Fruit fly (Drosophila melanogaster) whole organism, embryonic: ENCODE results near the gene CG1635.

ENCODE experiments used
- Adf1 ChIP-seq: fragments of 200-800 bp; sonication (Bioruptor generic); IDR thresholded peaks from 2 replicates; pipeline ENCODE4 v1.3.6; 2022; ENCODE audit warnings: missing biosample characterization, missing genetic modification characterization
- Blimp-1 ChIP-seq: fragments of 200-800 bp; sonication (Bioruptor generic); optimal IDR thresholded peaks from 3 replicates; lab custom pipeline; 2018; ENCODE audit warnings: missing biosample characterization, missing genetic modification characterization, mild to moderate bottlenecking, moderate library complexity, missing genetic modification reagents
- CG10565 ChIP-seq: fragments of 200-800 bp; sonication (Bioruptor generic); optimal IDR thresholded peaks from 3 replicates; lab custom pipeline; 2016; ENCODE audit warnings: missing biosample characterization, mild to moderate bottlenecking, missing genetic modification characterization
- CG11696 ChIP-seq: fragments of 200-800 bp; sonication (Bioruptor generic); IDR thresholded peaks from 2 replicates; pipeline ENCODE4 v1.3.6; 2022; ENCODE audit warnings: missing biosample characterization, missing genetic modification characterization
- CG12236 ChIP-seq: fragments of 200-800 bp; sonication (Bioruptor generic); optimal IDR thresholded peaks from 2 replicates; lab custom pipeline; 2016; ENCODE audit warnings: missing biosample characterization, missing genetic modification characterization
- CG13296 ChIP-seq: fragments of 200-800 bp; sonication (Bioruptor generic); optimal IDR thresholded peaks from 3 replicates; lab custom pipeline; 2018; ENCODE audit warnings: missing biosample characterization, mild to moderate bottlenecking, missing genetic modification characterization
- CG15269 ChIP-seq: fragments of 200-800 bp; sonication (Bioruptor generic); optimal IDR thresholded peaks from 2 replicates; lab custom pipeline; 2018; ENCODE audit warnings: missing biosample characterization, mild to moderate bottlenecking, missing genetic modification characterization, moderate library complexity
- CG15479 ChIP-seq: fragments of 200-800 bp; sonication (Bioruptor generic); optimal IDR thresholded peaks from 3 replicates; lab custom pipeline; 2019; ENCODE audit warnings: missing biosample characterization, mild to moderate bottlenecking, missing genetic modification characterization, moderate library complexity
- CG15601 ChIP-seq: fragments of 200-800 bp; sonication (Bioruptor generic); optimal IDR thresholded peaks from 3 replicates; lab custom pipeline; 2019; ENCODE audit warnings: missing biosample characterization, mild to moderate bottlenecking, missing genetic modification characterization, moderate library complexity
- CG2129 ChIP-seq: fragments of 200-800 bp; sonication (Bioruptor generic); IDR thresholded peaks from 2 replicates; pipeline ENCODE4 v1.3.6; 2022; ENCODE audit warnings: missing biosample characterization, missing genetic modification characterization; ENCODE audit not compliant: partially characterized antibody
- CG4707 ChIP-seq: fragments of 200-800 bp; sonication (Bioruptor generic); optimal IDR thresholded peaks from 2 replicates; lab custom pipeline; 2018; ENCODE audit warnings: missing biosample characterization, mild to moderate bottlenecking, missing genetic modification characterization, moderate library complexity
- CG6254 ChIP-seq: fragments of 200-800 bp; sonication (Bioruptor generic); optimal IDR thresholded peaks from 3 replicates; lab custom pipeline; 2017; ENCODE audit warnings: mild to moderate bottlenecking, missing biosample characterization, missing genetic modification reagents, missing genetic modification characterization
- CG7271 ChIP-seq: fragments of 200-800 bp; sonication (Bioruptor generic); optimal IDR thresholded peaks from 2 replicates; lab custom pipeline; 2018; ENCODE audit warnings: missing biosample characterization, mild to moderate bottlenecking, missing genetic modification characterization, moderate library complexity
- CG8944 ChIP-seq: fragments of 200-800 bp; sonication (Bioruptor generic); optimal IDR thresholded peaks from 3 replicates; lab custom pipeline; 2016; ENCODE audit warnings: missing biosample characterization, missing genetic modification characterization
- CG9437 ChIP-seq: fragments of 200-800 bp; sonication (Bioruptor generic); optimal IDR thresholded peaks from 2 replicates; lab custom pipeline; 2018; ENCODE audit warnings: missing biosample characterization, mild to moderate bottlenecking, missing genetic modification characterization
- Dref ChIP-seq: fragments of 200-800 bp; sonication (Bioruptor generic); IDR thresholded peaks from 2 replicates; pipeline ENCODE4 v1.3.6; 2022; ENCODE audit warnings: missing biosample characterization, missing genetic modification characterization
- GATAe ChIP-seq: fragments of 200-800 bp; sonication (Bioruptor generic); conservative IDR thresholded peaks from 2 replicates; pipeline ENCODE4 v1.3.6; 2022; ENCODE audit warnings: missing biosample characterization, missing genetic modification characterization
- Gsc ChIP-seq: fragments of 200-800 bp; sonication (Bioruptor generic); IDR thresholded peaks from 2 replicates; pipeline ENCODE4 v1.3.6; 2022; ENCODE audit warnings: missing biosample characterization, missing genetic modification characterization
- H15 ChIP-seq: fragments of 200-800 bp; sonication (Bioruptor generic); IDR thresholded peaks from 3 replicates; pipeline ENCODE4 v1.3.6; 2022; ENCODE audit warnings: missing biosample characterization, missing genetic modification characterization
- HLH4C ChIP-seq: fragments of 200-800 bp; sonication (Bioruptor generic); IDR thresholded peaks from 3 replicates; pipeline ENCODE4 v1.3.6; 2022; ENCODE audit warnings: missing biosample characterization, missing genetic modification characterization; ENCODE audit not compliant: partially characterized antibody
- Hmr ChIP-seq: fragments of 200-800 bp; sonication (Bioruptor generic); optimal IDR thresholded peaks from 3 replicates; lab custom pipeline; 2017; ENCODE audit warnings: mild to moderate bottlenecking, missing biosample characterization, missing genetic modification reagents, missing genetic modification characterization
- Hr78 ChIP-seq, 2 experiments: fragments of 200-800 bp in 1 of 2; fragments of >200 bp in 1 of 2; sonication (Bioruptor generic) in 1 of 2; optimal IDR thresholded peaks; 2 replicates each; lab custom pipeline; 2017 to 2019; ENCODE audit warnings: missing biosample characterization in 2 of 2, missing genetic modification characterization in 2 of 2, mild to moderate bottlenecking in 1 of 2, moderate library complexity in 1 of 2
- Lpt ChIP-seq: fragments of >200 bp; optimal IDR thresholded peaks from 2 replicates; lab custom pipeline; 2018; ENCODE audit warnings: missing biosample characterization, missing genetic modification characterization
- MBD-R2 ChIP-seq: fragments of 200-800 bp; sonication (Bioruptor generic); IDR thresholded peaks from 2 replicates; pipeline ENCODE4 v1.3.6; 2022; ENCODE audit warnings: missing biosample characterization, missing genetic modification characterization
- PHDP ChIP-seq: fragments of 200-800 bp; sonication (Bioruptor generic); optimal IDR thresholded peaks from 3 replicates; lab custom pipeline; 2018; ENCODE audit warnings: missing biosample characterization, mild to moderate bottlenecking, missing genetic modification characterization, moderate library complexity
- Side ChIP-seq: fragments of 200-800 bp; sonication (Bioruptor generic); optimal IDR thresholded peaks from 2 replicates; lab custom pipeline; 2016; ENCODE audit warnings: missing biosample characterization, missing genetic modification characterization
- Sry-δ ChIP-seq: fragments of 200-800 bp; sonication (Bioruptor generic); optimal IDR thresholded peaks from 2 replicates; lab custom pipeline; 2016; ENCODE audit warnings: missing biosample characterization, missing genetic modification characterization
- Trl ChIP-seq, 3 experiments: fragments of >200 bp in 2 of 3; fragments of 200-800 bp in 1 of 3; sonication (Bioruptor generic) in 1 of 3; optimal IDR thresholded peaks; 2 replicates in 1 of 3; 3 replicates in 2 of 3; lab custom pipeline; 2016 to 2017; ENCODE audit warnings: missing biosample characterization in 1 of 3, missing genetic modification characterization in 1 of 3
- abd-A ChIP-seq: fragments of 200-800 bp; sonication (Bioruptor generic); optimal IDR thresholded peaks from 3 replicates; lab custom pipeline; 2019; ENCODE audit warnings: missing biosample characterization, mild to moderate bottlenecking, missing genetic modification characterization, moderate library complexity
- al ChIP-seq: fragments of 200-800 bp; sonication (Bioruptor generic); IDR thresholded peaks from 2 replicates; pipeline ENCODE4 v1.3.6; 2022; ENCODE audit warnings: missing biosample characterization, missing genetic modification characterization
- ase ChIP-seq: fragments of 200-800 bp; sonication (Bioruptor generic); IDR thresholded peaks from 3 replicates; pipeline ENCODE4 v1.3.6; 2022; ENCODE audit warnings: missing biosample characterization, missing genetic modification characterization
- bsh ChIP-seq, 2 experiments: fragments of 200-800 bp; sonication (Bioruptor generic); optimal IDR thresholded peaks; 2 replicates each; lab custom pipeline; 2017 to 2018; ENCODE audit warnings: mild to moderate bottlenecking in 2 of 2, missing biosample characterization in 2 of 2, missing genetic modification characterization in 2 of 2, moderate library complexity in 1 of 2
- cato ChIP-seq: fragments of 200-800 bp; sonication (Bioruptor generic); optimal IDR thresholded peaks from 2 replicates; lab custom pipeline; 2016; ENCODE audit warnings: missing biosample characterization, missing genetic modification characterization, borderline replicate concordance
- chif ChIP-seq, 2 experiments: fragments of 200-800 bp; sonication (Bioruptor generic); optimal IDR thresholded peaks; 3 replicates each; lab custom pipeline; 2016; ENCODE audit warnings: missing biosample characterization in 2 of 2, missing genetic modification characterization in 2 of 2
- chn ChIP-seq: fragments of 200-800 bp; sonication (Bioruptor generic); optimal IDR thresholded peaks from 2 replicates; lab custom pipeline; 2016; ENCODE audit warnings: missing biosample characterization, missing genetic modification characterization
- crp ChIP-seq, 2 experiments: fragments of 200-800 bp; sonication (Bioruptor generic); optimal IDR thresholded peaks; 2 replicates in 1 of 2; 3 replicates in 1 of 2; lab custom pipeline; 2017; ENCODE audit warnings: missing biosample characterization in 2 of 2, missing genetic modification characterization in 2 of 2, mild to moderate bottlenecking in 1 of 2, moderate library complexity in 1 of 2
- dmrt11E ChIP-seq: fragments of 200-800 bp; sonication (Bioruptor generic); optimal IDR thresholded peaks from 3 replicates; lab custom pipeline; 2018; ENCODE audit warnings: missing biosample characterization, mild to moderate bottlenecking, missing genetic modification characterization, moderate library complexity
- emc ChIP-seq: fragments of 200-800 bp; sonication (Bioruptor generic); optimal IDR thresholded peaks from 2 replicates; lab custom pipeline; 2016; ENCODE audit warnings: missing biosample characterization, missing genetic modification characterization
- ems ChIP-seq: fragments of 200-800 bp; sonication (Bioruptor generic); optimal IDR thresholded peaks from 3 replicates; lab custom pipeline; 2016; ENCODE audit warnings: missing biosample characterization, missing genetic modification characterization
- fd102C ChIP-seq: fragments of 200-800 bp; sonication (Bioruptor generic); optimal IDR thresholded peaks from 2 replicates; lab custom pipeline; 2018; ENCODE audit warnings: missing biosample characterization, mild to moderate bottlenecking, missing genetic modification characterization, moderate library complexity
- hth ChIP-seq: fragments of >200 bp; optimal IDR thresholded peaks from 2 replicates; lab custom pipeline; 2017; ENCODE audit warnings: inconsistent platforms
- nau ChIP-seq: fragments of 200-800 bp; sonication (Bioruptor generic); optimal IDR thresholded peaks from 3 replicates; lab custom pipeline; 2017; ENCODE audit warnings: missing biosample characterization, mild to moderate bottlenecking, missing genetic modification characterization, missing genetic modification reagents
- nerfin-2 ChIP-seq: fragments of 200-800 bp; sonication (Bioruptor generic); IDR thresholded peaks from 2 replicates; pipeline ENCODE4 v1.3.6; 2022; ENCODE audit warnings: missing biosample characterization, missing genetic modification characterization; ENCODE audit not compliant: partially characterized antibody
- pho ChIP-seq: fragments of 200-800 bp; sonication (Bioruptor generic); optimal IDR thresholded peaks from 2 replicates; lab custom pipeline; 2016; ENCODE audit warnings: missing biosample characterization, missing genetic modification characterization
- pita ChIP-seq: fragments of 200-800 bp; sonication (Bioruptor generic); optimal IDR thresholded peaks from 2 replicates; lab custom pipeline; 2017; ENCODE audit warnings: missing biosample characterization, mild to moderate bottlenecking, missing genetic modification characterization
- row ChIP-seq: fragments of 200-800 bp; sonication (Bioruptor generic); IDR thresholded peaks from 3 replicates; pipeline ENCODE4 v1.3.6; 2022; ENCODE audit warnings: missing biosample characterization, missing genetic modification characterization
- run ChIP-seq: fragments of 200-800 bp; sonication (Bioruptor generic); optimal IDR thresholded peaks from 3 replicates; lab custom pipeline; 2018; ENCODE audit warnings: missing biosample characterization, mild to moderate bottlenecking, missing genetic modification characterization
- seq ChIP-seq: fragments of 200-800 bp; sonication (Bioruptor generic); IDR thresholded peaks from 2 replicates; pipeline ENCODE4 v1.3.6; 2022; ENCODE audit warnings: missing biosample characterization, missing genetic modification characterization
- slbo ChIP-seq: fragments of 200-800 bp; sonication (Bioruptor generic); IDR thresholded peaks from 2 replicates; pipeline ENCODE4 v1.3.6; 2022; ENCODE audit warnings: missing biosample characterization, missing genetic modification characterization
- slp2 ChIP-seq: fragments of 200-800 bp; sonication (Bioruptor generic); optimal IDR thresholded peaks from 2 replicates; lab custom pipeline; 2016; ENCODE audit warnings: missing biosample characterization, missing genetic modification characterization

Gene CG1635

dm6 chr3R:31616001-31616400 lies 27.5 kb downstream of the CG1635 start, which contains the start of the genes Mnat9 and CG1792 (continued):
- TF ChIP-seq CG15269 (tag; lab: Kevin White, UChicago) = peak; percentile 98
- TF ChIP-seq Gsc = peak; percentile 96
- TF ChIP-seq Side = peak; percentile 97
- TF ChIP-seq nau (GFP tag; lab: Kevin White, UChicago) = peak; percentile 97
- peak; percentile 70 for TF ChIP-seq fd102C (GFP tag; lab: Kevin White, UChicago)
- peak; percentile 54 for TF ChIP-seq Dref (GFP tag; lab: Robert Waterston, UW)
- peak; percentile 98 for TF ChIP-seq Hmr (GFP tag; lab: Kevin White, UChicago)
- TF ChIP-seq bsh (GFP tag; optimal IDR thresholded peaks at IDR 0.05; lab: Kevin White, UChicago) = peak; percentile 89 to 99
- TF ChIP-seq ems (GFP tag; lab: Kevin White, UChicago) = peak; percentile 96
- TF ChIP-seq chif (GFP tag; optimal IDR thresholded peaks at IDR 0.05; lab: Kevin White, UChicago) = peak; percentile 99
- no peak for TF ChIP-seq HLH4C (GFP tag; lab: Robert Waterston, UW)
- TF ChIP-seq chn (GFP tag; lab: Kevin White, UChicago) = peak; percentile 99
- peak; percentile 97 for TF ChIP-seq CG11696 (GFP tag; lab: Robert Waterston, UW)
- peak; percentile 99 for TF ChIP-seq H15 (GFP tag; lab: Robert Waterston, UW)
- no peak for TF ChIP-seq CG2129 (GFP tag; lab: Robert Waterston, UW)
- TF ChIP-seq slbo (GFP tag; lab: Robert Waterston, UW) = peak; percentile 100
- peak; percentile 99 for TF ChIP-seq ase (GFP tag; lab: Robert Waterston, UW)
- peak; percentile 87 to 96 for TF ChIP-seq crp (GFP tag; optimal IDR thresholded peaks at IDR 0.05; lab: Kevin White, UChicago)
- TF ChIP-seq Sry-δ (GFP tag; lab: Kevin White, UChicago) = peak; percentile 78
- peak; percentile 97 for TF ChIP-seq Blimp-1 (GFP tag; lab: Kevin White, UChicago)
- TF ChIP-seq hth (lab: Kevin White, UChicago) = no peak
- peak; percentile 100 for TF ChIP-seq MBD-R2
- peak; percentile 99 for TF ChIP-seq CG8944 (GFP tag; lab: Kevin White, UChicago)
- peak; percentile 95 for TF ChIP-seq CG10565 (GFP tag; lab: Kevin White, UChicago)
- peak; percentile 14 for TF ChIP-seq CG15479 (GFP tag; lab: Kevin White, UChicago)
- TF ChIP-seq pita (GFP tag; lab: Kevin White, UChicago) = no peak
- peak; percentile 99 for TF ChIP-seq al (GFP tag; lab: Robert Waterston, UW)
- TF ChIP-seq CG15601 (tag; lab: Kevin White, UChicago) = peak; percentile 95
- peak; percentile 95 for TF ChIP-seq dmrt11E
- TF ChIP-seq CG9437 = peak; percentile 92
- TF ChIP-seq Lpt (GFP tag; lab: Kevin White, UChicago) = no peak
- TF ChIP-seq GATAe (GFP tag; lab: Robert Waterston, UW) = peak; percentile 99
- peak; percentile 98 for TF ChIP-seq emc (GFP tag; lab: Kevin White, UChicago)
- TF ChIP-seq run (tag; lab: Kevin White, UChicago) = peak; percentile 91
- TF ChIP-seq cato = peak; percentile 98
- TF ChIP-seq CG6254 (GFP tag; lab: Kevin White, UChicago) = peak; percentile 95
- TF ChIP-seq Hr78 (GFP tag; optimal IDR thresholded peaks at IDR 0.05; lab: Kevin White, UChicago) = peak in 1 of 2 experiments; percentile 82
- TF ChIP-seq CG12236 (GFP tag; lab: Kevin White, UChicago) = peak; percentile 98
- TF ChIP-seq pho (GFP tag; lab: Kevin White, UChicago) = peak; percentile 98
- peak; percentile 96 for TF ChIP-seq CG13296
- no peak for TF ChIP-seq Trl (optimal IDR thresholded peaks at IDR 0.05; lab: Kevin White, UChicago)
- TF ChIP-seq Trl (GFP tag; optimal IDR thresholded peaks at IDR 0.05; lab: Kevin White, UChicago) = peak; percentile 99
- TF ChIP-seq CG7271 (tag; lab: Kevin White, UChicago) = peak; percentile 93
- peak; percentile 98 for TF ChIP-seq slp2 (GFP tag; lab: Kevin White, UChicago)
- TF ChIP-seq abd-A (tag; lab: Kevin White, UChicago) = no peak
- peak; percentile 94 for TF ChIP-seq CG4707 (GFP tag; lab: Kevin White, UChicago)
- TF ChIP-seq seq = peak; percentile 98
- TF ChIP-seq PHDP (tag; lab: Kevin White, UChicago) = peak; percentile 98
- no peak for TF ChIP-seq nerfin-2 (GFP tag; lab: Robert Waterston, UW)
- peak; percentile 99 for TF ChIP-seq row (GFP tag; lab: Robert Waterston, UW)
- peak; percentile 89 for TF ChIP-seq Adf1
